Fruit fly (Drosophila melanogaster) whole organism, prepupa: Measurements from ENCODE around the gene CG7806.

Experiments
- Blimp-1 ChIP-seq: fragments of 200-800 bp; sonication (Bioruptor generic); optimal IDR thresholded peaks from 3 replicates; lab custom pipeline; 2017; ENCODE audit warnings: missing biosample characterization, missing genetic modification characterization, mild to moderate bottlenecking, moderate library complexity, missing genetic modification reagents
- CG10631 ChIP-seq: fragments of 200-800 bp; sonication (Bioruptor generic); optimal IDR thresholded peaks from 2 replicates; lab custom pipeline; 2016; ENCODE audit warnings: missing biosample characterization, missing genetic modification characterization
- CG11294 ChIP-seq: fragments of 200-800 bp; sonication (Bioruptor generic); IDR thresholded peaks from 2 replicates; pipeline ENCODE4 v1.3.6; 2022; ENCODE audit warnings: missing biosample characterization, missing genetic modification characterization
- CG11762 ChIP-seq: fragments of 200-800 bp; sonication (Bioruptor generic); optimal IDR thresholded peaks from 3 replicates; lab custom pipeline; 2016; ENCODE audit warnings: missing biosample characterization, missing genetic modification characterization; ENCODE audit not compliant: insufficient read depth
- CG15336 ChIP-seq: fragments of 200-800 bp; sonication (Bioruptor generic); IDR thresholded peaks from 2 replicates; pipeline ENCODE4 v1.3.6; 2022; ENCODE audit warnings: missing biosample characterization, missing genetic modification characterization
- CG1621 ChIP-seq: fragments of 200-800 bp; sonication (Bioruptor generic); optimal IDR thresholded peaks from 3 replicates; lab custom pipeline; 2018; ENCODE audit warnings: missing biosample characterization, mild to moderate bottlenecking, missing genetic modification characterization
- CG16779 ChIP-seq: fragments of 200-800 bp; sonication (Bioruptor generic); optimal IDR thresholded peaks from 3 replicates; lab custom pipeline; 2017; ENCODE audit warnings: missing biosample characterization, mild to moderate bottlenecking, missing genetic modification characterization
- CG3032 ChIP-seq: fragments of 200-800 bp; optimal IDR thresholded peaks from 2 replicates; lab custom pipeline; 2019; ENCODE audit warnings: missing biosample characterization, mild to moderate bottlenecking, missing genetic modification characterization, moderate library complexity
- CG31627 ChIP-seq: fragments of 200-800 bp; sonication (Bioruptor generic); optimal IDR thresholded peaks from 3 replicates; lab custom pipeline; 2016; ENCODE audit warnings: missing biosample characterization, missing genetic modification characterization
- CG34406 ChIP-seq: fragments of 200-800 bp; sonication (Bioruptor generic); optimal IDR thresholded peaks from 3 replicates; lab custom pipeline; 2016; ENCODE audit warnings: missing biosample characterization, missing genetic modification characterization
- CG3919 ChIP-seq: fragments of 200-800 bp; sonication (Bioruptor generic); optimal IDR thresholded peaks from 3 replicates; lab custom pipeline; 2016; ENCODE audit warnings: missing biosample characterization, missing genetic modification characterization
- CG4318 ChIP-seq: fragments of 200-800 bp; sonication (Bioruptor generic); optimal IDR thresholded peaks from 3 replicates; lab custom pipeline; 2017; ENCODE audit warnings: missing biosample characterization, mild to moderate bottlenecking, missing genetic modification characterization
- CG6163 ChIP-seq: fragments of 200-800 bp; sonication (Bioruptor generic); IDR thresholded peaks from 3 replicates; pipeline ENCODE4 v1.3.6; 2022; ENCODE audit warnings: missing biosample characterization, missing genetic modification characterization
- CG6276 ChIP-seq: fragments of 200-800 bp; sonication (Bioruptor generic); optimal IDR thresholded peaks from 2 replicates; lab custom pipeline; 2017; ENCODE audit warnings: missing biosample characterization, mild to moderate bottlenecking, missing genetic modification characterization
- CG6854 ChIP-seq: fragments of 200-800 bp; sonication (Bioruptor generic); optimal IDR thresholded peaks from 2 replicates; lab custom pipeline; 2017; ENCODE audit warnings: missing biosample characterization, mild to moderate bottlenecking, missing genetic modification characterization
- CG7368 ChIP-seq: fragments of 200-800 bp; sonication (Bioruptor generic); optimal IDR thresholded peaks from 3 replicates; lab custom pipeline; 2016; ENCODE audit warnings: missing biosample characterization, missing genetic modification characterization
- CG8119 ChIP-seq: fragments of 200-800 bp; sonication (Bioruptor generic); IDR thresholded peaks from 3 replicates; pipeline ENCODE4 v1.3.6; 2022; ENCODE audit warnings: missing biosample characterization, missing genetic modification characterization
- CG8319 ChIP-seq: fragments of 200-800 bp; sonication (Bioruptor generic); optimal IDR thresholded peaks from 3 replicates; lab custom pipeline; 2016; ENCODE audit warnings: missing biosample characterization, missing genetic modification characterization
- CG8632 ChIP-seq: fragments of 200-800 bp; sonication (Bioruptor generic); optimal IDR thresholded peaks from 3 replicates; lab custom pipeline; 2016; ENCODE audit warnings: missing biosample characterization, missing genetic modification characterization
- CG9139 ChIP-seq: fragments of 200-800 bp; sonication (Bioruptor generic); optimal IDR thresholded peaks from 3 replicates; lab custom pipeline; 2017; ENCODE audit warnings: missing biosample characterization, mild to moderate bottlenecking, missing genetic modification characterization
- Eip75B ChIP-seq: fragments of 200-800 bp; sonication (Bioruptor generic); optimal IDR thresholded peaks from 3 replicates; lab custom pipeline; 2016; ENCODE audit warnings: missing biosample characterization, missing genetic modification characterization
- Eip93F ChIP-seq: fragments of 200-800 bp; sonication (Bioruptor generic); optimal IDR thresholded peaks from 2 replicates; lab custom pipeline; 2016; ENCODE audit warnings: missing biosample characterization, mild to moderate bottlenecking, missing genetic modification characterization
- Ets21C ChIP-seq: fragments of 200-800 bp; sonication (Bioruptor generic); optimal IDR thresholded peaks from 3 replicates; lab custom pipeline; 2016; ENCODE audit warnings: missing biosample characterization, missing genetic modification characterization
- Ets96B ChIP-seq: fragments of 200-800 bp; optimal IDR thresholded peaks from 2 replicates; lab custom pipeline; 2019; ENCODE audit warnings: missing biosample characterization, mild to moderate bottlenecking, missing genetic modification characterization, moderate library complexity
- Gug ChIP-seq: fragments of 200-800 bp; sonication (Bioruptor generic); IDR thresholded peaks from 2 replicates; pipeline ENCODE4 v1.3.6; 2022; ENCODE audit warnings: missing biosample characterization, missing genetic modification characterization
- Hr38 ChIP-seq: sonication (Bioruptor generic); optimal IDR thresholded peaks from 2 replicates; lab custom pipeline; 2016; ENCODE audit warnings: missing biosample characterization, missing genetic modification characterization
- Hr39 ChIP-seq: fragments of 200-800 bp; sonication (Bioruptor generic); optimal IDR thresholded peaks from 2 replicates; lab custom pipeline; 2016; ENCODE audit warnings: missing biosample characterization, missing genetic modification characterization
- Hr4 ChIP-seq: fragments of 200-800 bp; sonication (Bioruptor generic); optimal IDR thresholded peaks from 3 replicates; lab custom pipeline; 2016; ENCODE audit warnings: missing biosample characterization, missing genetic modification characterization
- Lpt ChIP-seq: fragments of 200-800 bp; sonication (Bioruptor generic); optimal IDR thresholded peaks from 3 replicates; lab custom pipeline; 2016; ENCODE audit warnings: missing biosample characterization, missing genetic modification characterization
- Met ChIP-seq: fragments of 200-800 bp; sonication (Bioruptor generic); optimal IDR thresholded peaks from 3 replicates; lab custom pipeline; 2016; ENCODE audit warnings: missing biosample characterization, missing genetic modification characterization
- OdsH ChIP-seq: fragments of 200-800 bp; sonication (Bioruptor generic); optimal IDR thresholded peaks from 3 replicates; lab custom pipeline; 2016; ENCODE audit warnings: missing biosample characterization, missing genetic modification characterization
- Smox ChIP-seq: fragments of 200-800 bp; sonication (Bioruptor generic); optimal IDR thresholded peaks from 3 replicates; lab custom pipeline; 2016; ENCODE audit warnings: missing biosample characterization, missing genetic modification characterization
- Sox102F ChIP-seq: fragments of 200-800 bp; sonication (Bioruptor generic); optimal IDR thresholded peaks from 2 replicates; lab custom pipeline; 2016; ENCODE audit warnings: missing biosample characterization, mild to moderate bottlenecking, missing genetic modification characterization
- Sox14 ChIP-seq: fragments of 200-800 bp; sonication (Bioruptor generic); optimal IDR thresholded peaks from 3 replicates; lab custom pipeline; 2016; ENCODE audit warnings: missing biosample characterization, missing genetic modification characterization
- Sox15 ChIP-seq: fragments of 200-800 bp; sonication (Bioruptor generic); optimal IDR thresholded peaks from 3 replicates; lab custom pipeline; 2016; ENCODE audit warnings: missing biosample characterization, missing genetic modification characterization
- achi ChIP-seq: fragments of 200-800 bp; sonication (Bioruptor generic); optimal IDR thresholded peaks from 3 replicates; lab custom pipeline; 2016; ENCODE audit warnings: missing biosample characterization, missing genetic modification characterization
- cyc ChIP-seq: fragments of 200-800 bp; sonication (Bioruptor generic); optimal IDR thresholded peaks from 3 replicates; lab custom pipeline; 2016; ENCODE audit warnings: missing biosample characterization, missing genetic modification characterization
- dac ChIP-seq: fragments of 200-800 bp; sonication (Bioruptor generic); optimal IDR thresholded peaks from 2 replicates; lab custom pipeline; 2017; ENCODE audit warnings: missing biosample characterization, mild to moderate bottlenecking, missing genetic modification characterization
- dsx ChIP-seq: fragments of 200-800 bp; optimal IDR thresholded peaks from 3 replicates; lab custom pipeline; 2019; ENCODE audit warnings: missing biosample characterization, mild to moderate bottlenecking, missing genetic modification characterization, moderate library complexity; ENCODE audit not compliant: poor library complexity, severe bottlenecking
- eg ChIP-seq: fragments of 200-800 bp; sonication (Bioruptor generic); IDR thresholded peaks from 3 replicates; pipeline ENCODE4 v1.3.6; 2022; ENCODE audit warnings: missing biosample characterization, missing genetic modification characterization
- esn ChIP-seq: fragments of 200-800 bp; sonication (Bioruptor generic); optimal IDR thresholded peaks from 2 replicates; lab custom pipeline; 2016; ENCODE audit warnings: missing biosample characterization, mild to moderate bottlenecking, missing genetic modification characterization, moderate library complexity
- fd59A ChIP-seq: fragments of 200-800 bp; sonication (Bioruptor generic); optimal IDR thresholded peaks from 2 replicates; lab custom pipeline; 2017; ENCODE audit warnings: missing biosample characterization, mild to moderate bottlenecking, missing genetic modification characterization, missing genetic modification reagents
- fd85E ChIP-seq: fragments of 200-800 bp; sonication (Bioruptor generic); optimal IDR thresholded peaks from 3 replicates; lab custom pipeline; 2016; ENCODE audit warnings: missing biosample characterization, missing genetic modification characterization
- fkh ChIP-seq: fragments of 200-800 bp; sonication (Bioruptor generic); optimal IDR thresholded peaks from 3 replicates; lab custom pipeline; 2017; ENCODE audit warnings: missing biosample characterization, mild to moderate bottlenecking, missing genetic modification characterization, moderate library complexity
- lz ChIP-seq: fragments of 200-800 bp; sonication (Bioruptor generic); optimal IDR thresholded peaks from 3 replicates; lab custom pipeline; 2016; ENCODE audit warnings: missing biosample characterization, missing genetic modification characterization
- pdm3 ChIP-seq: fragments of 200-800 bp; sonication (Bioruptor generic); optimal IDR thresholded peaks from 3 replicates; lab custom pipeline; 2016; ENCODE audit warnings: missing biosample characterization, missing genetic modification characterization
- salr ChIP-seq, 2 experiments: fragments of 200-800 bp; sonication (Bioruptor generic); optimal IDR thresholded peaks; 3 replicates each; lab custom pipeline; 2016 to 2018; ENCODE audit warnings: missing biosample characterization in 2 of 2, missing genetic modification characterization in 2 of 2, mild to moderate bottlenecking in 1 of 2
- spab ChIP-seq: fragments of 200-800 bp; sonication (Bioruptor generic); optimal IDR thresholded peaks from 2 replicates; lab custom pipeline; 2017; ENCODE audit warnings: missing biosample characterization, mild to moderate bottlenecking, missing genetic modification characterization, missing genetic modification reagents
- ss ChIP-seq, 2 experiments: fragments of 200-800 bp; sonication (Bioruptor generic); optimal IDR thresholded peaks; 2 replicates in 1 of 2; 3 replicates in 1 of 2; lab custom pipeline; 2017 to 2018; ENCODE audit warnings: mild to moderate bottlenecking in 2 of 2, missing biosample characterization in 2 of 2, missing genetic modification characterization in 2 of 2, moderate library complexity in 1 of 2
- svp ChIP-seq: fragments of 200-800 bp; sonication (Bioruptor generic); peaks from one replicate; lab custom pipeline; 2016; ENCODE audit warnings: missing biosample characterization, missing genetic modification characterization
- vri ChIP-seq: fragments of 200-800 bp; sonication (Bioruptor generic); optimal IDR thresholded peaks from 3 replicates; lab custom pipeline; 2016; ENCODE audit warnings: missing biosample characterization, mild to moderate bottlenecking, missing genetic modification characterization

The CG7806 gene

DNA sequence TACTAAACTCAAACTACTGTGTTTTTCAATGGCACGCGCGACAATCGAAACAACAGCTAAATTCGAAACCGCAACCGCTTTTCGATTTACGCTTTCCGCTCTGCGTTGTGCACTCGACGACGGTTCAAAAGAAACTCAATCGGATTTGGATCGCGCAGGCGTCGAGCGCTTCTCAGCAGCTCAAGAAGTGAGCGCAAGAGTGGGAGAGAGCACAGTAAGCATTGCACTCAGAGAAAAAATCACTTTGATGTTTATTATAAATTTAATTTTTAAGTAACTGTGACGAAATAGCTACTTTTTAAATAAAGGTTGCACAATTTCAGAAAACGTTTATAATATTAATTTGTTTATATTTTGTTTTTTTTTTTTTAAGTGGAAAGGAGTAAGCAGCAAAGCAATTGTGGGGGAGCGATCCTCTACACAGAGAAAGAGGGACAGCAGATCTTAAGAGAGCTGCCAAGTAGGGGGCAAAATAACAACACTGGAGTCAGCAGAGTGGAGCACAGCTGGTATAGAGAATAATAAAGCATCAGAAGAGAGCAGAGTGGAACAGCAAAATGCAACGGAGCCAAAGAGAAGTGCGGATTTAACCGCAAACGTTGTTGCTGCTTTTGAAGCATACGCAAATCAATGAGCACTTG lies 33.5 kb upstream of the CG7806 start:
- TF ChIP-seq CG34406 (GFP tag; lab: Kevin White, UChicago) (peak; percentile 99), CG6276 (GFP tag; lab: Kevin White, UChicago) (peak; percentile 98), CG7368 (GFP tag; lab: Kevin White, UChicago) (peak; percentile 98), CG6854 (GFP tag; lab: Kevin White, UChicago) (peak; percentile 97), CG11294 (GFP tag; lab: Robert Waterston, UW) (peak; percentile 99), Eip93F (peak; percentile 98), Hr4 (GFP tag; lab: Kevin White, UChicago) (peak; percentile 99), Met (GFP tag; lab: Kevin White, UChicago) (peak; percentile 99), Hr39 (GFP tag; lab: Kevin White, UChicago) (peak; percentile 93), svp (peak; percentile 100), ss (GFP tag; optimal IDR thresholded peaks at IDR 0.05; lab: Kevin White, UChicago) (peak; percentile 97 to 98), CG4318 (GFP tag; lab: Kevin White, UChicago) (peak; percentile 95), Lpt (GFP tag; lab: Kevin White, UChicago) (peak; percentile 99), Hr38 (no peak), Gug (GFP tag; lab: Robert Waterston, UW) (peak; percentile 99), Ets96B (tag; lab: Kevin White, UChicago) (peak; percentile 97), Sox102F (GFP tag; lab: Kevin White, UChicago) (peak; percentile 99), eg (GFP tag; lab: Robert Waterston, UW) (peak; percentile 100), cyc (GFP tag; lab: Kevin White, UChicago) (peak; percentile 98), CG8632 (GFP tag; lab: Kevin White, UChicago) (peak; percentile 99), Sox14 (GFP tag; lab: Kevin White, UChicago) (peak; percentile 98), vri (GFP tag; lab: Kevin White, UChicago) (peak; percentile 98), lz (GFP tag; lab: Kevin White, UChicago) (peak; percentile 98), Smox (GFP tag; lab: Kevin White, UChicago) (peak; percentile 98), CG8119 (GFP tag; lab: Robert Waterston, UW) (peak; percentile 100), CG15336 (GFP tag; lab: Robert Waterston, UW) (peak; percentile 100), dac (peak; percentile 93), fkh (GFP tag; lab: Kevin White, UChicago) (peak; percentile 65), pdm3 (peak; percentile 99), CG3032 (tag; lab: Kevin White, UChicago) (peak; percentile 95), esn (peak; percentile 99), CG9139 (GFP tag; lab: Kevin White, UChicago) (peak; percentile 98), Eip75B (GFP tag; lab: Kevin White, UChicago) (peak; percentile 98), CG3919 (GFP tag; lab: Kevin White, UChicago) (peak; percentile 99), Blimp-1 (GFP tag; lab: Kevin White, UChicago) (peak; percentile 93), salr (GFP tag; optimal IDR thresholded peaks at IDR 0.05; lab: Kevin White, UChicago) (peak; percentile 88 to 98), CG16779 (peak; percentile 96), CG10631 (GFP tag; lab: Kevin White, UChicago) (peak; percentile 99), dsx (peak; percentile 96), CG1621 (tag; lab: Kevin White, UChicago) (peak; percentile 94), fd59A (peak; percentile 96), CG31627 (GFP tag; lab: Kevin White, UChicago) (peak; percentile 96), Ets21C (GFP tag; lab: Kevin White, UChicago) (peak; percentile 91), CG6163 (GFP tag; lab: Robert Waterston, UW) (peak; percentile 99), achi (peak; percentile 99), CG11762 (GFP tag; lab: Kevin White, UChicago) (peak; percentile 98), spab (GFP tag; lab: Kevin White, UChicago) (peak; percentile 98), OdsH (GFP tag; lab: Kevin White, UChicago) (peak; percentile 99), fd85E (GFP tag; lab: Kevin White, UChicago) (peak; percentile 96), Sox15 (GFP tag; lab: Kevin White, UChicago) (peak; percentile 95), CG8319 (peak; percentile 97)
